Worm (Caenorhabditis elegans) whole organism, mixed stage, embryonic: ENCODE results near the gene mod-1.
"Not testable (repeated sequence)": the region's sequence is repeated elsewhere in the genome, so short reads cannot be mapped to it uniquely, and the experiment has no call there.

Experiments used
- elt-3 ChIP-seq: fragments of 150-350 bp; optimal IDR thresholded peaks from 2 replicates; lab custom pipeline; 2014; ENCODE audit warnings: missing biosample characterization, missing genetic modification characterization
- nhr-237 ChIP-seq: fragments of 150-350 bp; optimal IDR thresholded peaks from 2 replicates; lab custom pipeline; 2014; ENCODE audit warnings: missing biosample characterization, missing genetic modification characterization
- nhr-28 ChIP-seq: fragments of 150-350 bp; optimal IDR thresholded peaks from 2 replicates; lab custom pipeline; 2014; ENCODE audit warnings: missing biosample characterization, missing genetic modification characterization
- snpc-4 ChIP-seq: fragments of 150-350 bp; optimal IDR thresholded peaks from 2 replicates; lab custom pipeline; 2014; ENCODE audit warnings: missing biosample characterization, missing genetic modification characterization
- sptf-1 ChIP-seq: sonication (generic microtip); optimal IDR thresholded peaks from 2 replicates; lab custom pipeline; 2017; ENCODE audit warnings: mild to moderate bottlenecking, missing genetic modification characterization, moderate library complexity, missing compliant biosample characterization
- unc-39 ChIP-seq: fragments of 150-350 bp; optimal IDR thresholded peaks from 2 replicates; lab custom pipeline; 2014; ENCODE audit warnings: missing biosample characterization, missing genetic modification characterization
- unc-62 ChIP-seq: fragments of 150-350 bp; optimal IDR thresholded peaks from 2 replicates; lab custom pipeline; 2014; ENCODE audit warnings: missing biosample characterization, missing genetic modification reagents, missing genetic modification characterization
- zip-8 ChIP-seq: fragments of 150-350 bp; optimal IDR thresholded peaks from 2 replicates; lab custom pipeline; 2014; ENCODE audit warnings: missing biosample characterization, missing genetic modification characterization
- ztf-11 ChIP-seq: fragments of 150-350 bp; optimal IDR thresholded peaks from 2 replicates; lab custom pipeline; 2014; ENCODE audit warnings: missing biosample characterization, missing genetic modification characterization

DNA sequence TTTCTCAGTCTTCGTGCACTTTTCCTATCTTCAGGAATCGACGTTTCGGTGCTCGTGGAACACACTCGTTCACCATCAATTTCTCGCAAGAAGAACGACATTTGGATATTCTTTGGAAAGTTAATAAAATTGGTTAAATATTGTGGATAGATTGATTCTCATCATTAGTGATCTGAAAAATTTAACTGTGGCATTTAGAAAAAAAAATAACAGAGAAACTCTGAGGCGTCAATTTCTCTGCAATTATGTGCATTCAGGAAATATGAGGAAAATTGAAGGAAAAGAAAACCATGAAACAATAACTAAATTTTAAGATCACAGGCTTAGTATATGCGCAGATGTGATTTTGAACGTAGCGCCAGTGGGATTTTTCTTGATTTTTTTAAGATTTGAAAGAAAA lies 51.9 kb downstream of the mod-1 start, which contains the start of gene F07B7.12:
- TF ChIP-seq elt-3; nhr-28 (tag; lab: Kevin White, UChicago); unc-39 (tag; lab: Kevin White, UChicago); ztf-11 (tag; lab: Kevin White, UChicago); sptf-1 (tag; lab: Kevin White, UChicago); nhr-237 (tag; lab: Kevin White, UChicago); unc-62 (GFP tag; lab: Kevin White, UChicago); snpc-4 (tag; lab: Kevin White, UChicago); zip-8 (tag; lab: Kevin White, UChicago): not testable (repeated sequence)
